Worm (Caenorhabditis elegans) whole organism, L1 larva: ENCODE results near the gene F09E10.5.

ENCODE experiments used
- C16A3.4 ChIP-seq: fragments of 150-350 bp; optimal IDR thresholded peaks from 2 replicates; lab custom pipeline; 2014; ENCODE audit warnings: missing biosample characterization, missing genetic modification characterization
- C34B4.2 ChIP-seq: sonication (generic microtip); optimal IDR thresholded peaks from 2 replicates; lab custom pipeline; 2017; ENCODE audit warnings: mild to moderate bottlenecking, missing genetic modification characterization, missing compliant biosample characterization
- Y116A8C.19 ChIP-seq: sonication (generic microtip); optimal IDR thresholded peaks from 2 replicates; lab custom pipeline; 2016; ENCODE audit warnings: missing compliant biosample characterization, missing genetic modification characterization, borderline replicate concordance
- aha-1 ChIP-seq: fragments of 150-350 bp; optimal IDR thresholded peaks from 2 replicates; lab custom pipeline; 2014; ENCODE audit warnings: missing biosample characterization, missing genetic modification characterization
- ceh-63 ChIP-seq: fragments of 200-800 bp; sonication (Bioruptor generic); optimal IDR thresholded peaks from 2 replicates; lab custom pipeline; 2018; ENCODE audit warnings: mild to moderate bottlenecking, missing genetic modification characterization, missing compliant biosample characterization
- ceh-8 ChIP-seq: fragments of 200-800 bp; sonication (Bioruptor generic); optimal IDR thresholded peaks from 2 replicates; lab custom pipeline; 2018; ENCODE audit warnings: mild to moderate bottlenecking, missing genetic modification characterization, moderate library complexity, missing compliant biosample characterization
- ceh-82 ChIP-seq, 3 experiments: fragments of 150-350 bp in 1 of 3; sonication (generic microtip) in 2 of 3; optimal IDR thresholded peaks; 2 replicates each; lab custom pipeline; 2014 to 2017; ENCODE audit warnings: missing biosample characterization in 3 of 3, missing genetic modification characterization in 3 of 3
- ceh-88 ChIP-seq: fragments of 200-800 bp; sonication (Bioruptor generic); IDR thresholded peaks from 2 replicates; pipeline ENCODE4 v1.3.6; 2022; ENCODE audit warnings: missing genetic modification characterization, missing compliant biosample characterization
- ceh-90 ChIP-seq: sonication (generic microtip); optimal IDR thresholded peaks from 2 replicates; lab custom pipeline; 2016; ENCODE audit warnings: missing genetic modification characterization, missing compliant biosample characterization
- efl-3 ChIP-seq: fragments of 200-800 bp; sonication (Bioruptor generic); optimal IDR thresholded peaks from 2 replicates; lab custom pipeline; 2018; ENCODE audit warnings: mild to moderate bottlenecking, missing genetic modification characterization, missing compliant biosample characterization
- egl-27 ChIP-seq, 2 experiments: fragments of 150-350 bp in 1 of 2; sonication (generic microtip); optimal IDR thresholded peaks; 3 replicates each; lab custom pipeline; 2017 to 2018; ENCODE audit warnings: missing biosample characterization in 2 of 2, missing genetic modification characterization in 2 of 2, missing genetic modification reagents in 2 of 2
- elt-2 ChIP-seq: sonication (generic microtip); optimal IDR thresholded peaks from 2 replicates; lab custom pipeline; 2016; ENCODE audit warnings: missing genetic modification characterization, mild to moderate bottlenecking, inconsistent platforms, missing compliant biosample characterization, missing genetic modification reagents
- elt-3 ChIP-seq, 6 experiments: fragments of 150-350 bp in 1 of 6; sonication (generic microtip); optimal IDR thresholded peaks; 2 replicates each; lab custom pipeline; 2017 to 2018; ENCODE audit warnings: missing biosample characterization in 6 of 6, missing genetic modification characterization in 6 of 6, inconsistent platforms in 1 of 6
- fkh-10 ChIP-seq: sonication (generic microtip); optimal IDR thresholded peaks from 2 replicates; lab custom pipeline; 2017; ENCODE audit warnings: missing biosample characterization, missing genetic modification reagents, missing genetic modification characterization
- fkh-4 ChIP-seq: sonication (generic microtip); optimal IDR thresholded peaks from 2 replicates; lab custom pipeline; 2016; ENCODE audit warnings: missing compliant biosample characterization, missing genetic modification characterization, borderline replicate concordance
- fkh-8 ChIP-seq: sonication (generic microtip); optimal IDR thresholded peaks from 2 replicates; lab custom pipeline; 2016; ENCODE audit warnings: mild to moderate bottlenecking, missing genetic modification characterization, missing compliant biosample characterization
- fos-1 ChIP-seq: fragments of 150-350 bp; optimal IDR thresholded peaks from 2 replicates; lab custom pipeline; 2014; ENCODE audit warnings: missing biosample characterization, missing genetic modification characterization
- hlh-17 ChIP-seq: fragments of 200-800 bp; sonication (Bioruptor generic); optimal IDR thresholded peaks from 2 replicates; lab custom pipeline; 2018; ENCODE audit warnings: missing genetic modification characterization, mild to moderate bottlenecking, missing compliant biosample characterization, moderate library complexity, borderline replicate concordance
- hpl-2 ChIP-seq: fragments of 150-350 bp; optimal IDR thresholded peaks from 2 replicates; lab custom pipeline; 2014; ENCODE audit warnings: missing biosample characterization, missing genetic modification reagents, missing genetic modification characterization
- irx-1 ChIP-seq: sonication (generic microtip); optimal IDR thresholded peaks from 2 replicates; lab custom pipeline; 2016; ENCODE audit warnings: missing genetic modification characterization, missing compliant biosample characterization
- jun-1 ChIP-seq: fragments of 150-350 bp; optimal IDR thresholded peaks from 2 replicates; lab custom pipeline; 2014; ENCODE audit warnings: missing biosample characterization, missing genetic modification reagents, missing genetic modification characterization
- lin-13 ChIP-seq: fragments of 150-350 bp; optimal IDR thresholded peaks from 2 replicates; lab custom pipeline; 2014; ENCODE audit warnings: missing biosample characterization, missing genetic modification reagents, missing genetic modification characterization
- lin-14 ChIP-seq: fragments of 200-800 bp; sonication (Bioruptor generic); optimal IDR thresholded peaks from 2 replicates; lab custom pipeline; 2018; ENCODE audit warnings: mild to moderate bottlenecking, missing genetic modification characterization, moderate library complexity, missing compliant biosample characterization
- lin-35 ChIP-seq, 2 experiments: fragments of 150-350 bp; optimal IDR thresholded peaks; 2 replicates each; lab custom pipeline; 2014; ENCODE audit warnings: missing biosample characterization in 2 of 2, missing genetic modification characterization in 2 of 2, missing genetic modification reagents in 2 of 2
- lin-39 ChIP-seq: fragments of 150-350 bp; optimal IDR thresholded peaks from 2 replicates; lab custom pipeline; 2014; ENCODE audit warnings: missing biosample characterization, missing genetic modification reagents, missing genetic modification characterization
- lir-3 ChIP-seq: sonication (generic microtip); optimal IDR thresholded peaks from 2 replicates; lab custom pipeline; 2016; ENCODE audit warnings: mild to moderate bottlenecking, missing genetic modification characterization, moderate library complexity, missing compliant biosample characterization; ENCODE audit not compliant: poor library complexity
- nhr-11 ChIP-seq: fragments of 150-350 bp; optimal IDR thresholded peaks from 2 replicates; lab custom pipeline; 2014; ENCODE audit warnings: missing biosample characterization, missing genetic modification characterization
- nhr-20 ChIP-seq: sonication (generic microtip); optimal IDR thresholded peaks from 2 replicates; lab custom pipeline; 2016; ENCODE audit warnings: mild to moderate bottlenecking, missing genetic modification characterization, missing compliant biosample characterization
- nhr-77 ChIP-seq: fragments of 150-350 bp; optimal IDR thresholded peaks from 2 replicates; lab custom pipeline; 2014; ENCODE audit warnings: missing biosample characterization, missing genetic modification characterization
- pax-3 ChIP-seq: fragments of 200-800 bp; sonication (Bioruptor generic); optimal IDR thresholded peaks from 2 replicates; lab custom pipeline; 2018; ENCODE audit warnings: mild to moderate bottlenecking, missing genetic modification characterization, moderate library complexity, missing compliant biosample characterization
- pqm-1 ChIP-seq: sonication (generic microtip); optimal IDR thresholded peaks from 3 replicates; lab custom pipeline; 2017; ENCODE audit warnings: missing biosample characterization, missing genetic modification characterization
- rnt-1 ChIP-seq: sonication (generic microtip); optimal IDR thresholded peaks from 2 replicates; lab custom pipeline; 2016; ENCODE audit warnings: mild to moderate bottlenecking, missing genetic modification characterization, moderate library complexity, missing compliant biosample characterization
- skn-1 ChIP-seq: fragments of 150-350 bp; optimal IDR thresholded peaks from 2 replicates; lab custom pipeline; 2014; ENCODE audit warnings: missing biosample characterization, missing genetic modification characterization
- snpc-4 ChIP-seq: fragments of 150-350 bp; optimal IDR thresholded peaks from 2 replicates; lab custom pipeline; 2014; ENCODE audit warnings: missing biosample characterization, missing genetic modification characterization
- snu-23 ChIP-seq: sonication (generic microtip); optimal IDR thresholded peaks from 2 replicates; lab custom pipeline; 2016; ENCODE audit warnings: missing genetic modification characterization, missing compliant biosample characterization
- sup-37 ChIP-seq: fragments of 200-800 bp; sonication (Bioruptor generic); optimal IDR thresholded peaks from 2 replicates; lab custom pipeline; 2018; ENCODE audit warnings: mild to moderate bottlenecking, missing genetic modification characterization, missing compliant biosample characterization
- tbx-2 ChIP-seq: sonication (generic microtip); optimal IDR thresholded peaks from 2 replicates; lab custom pipeline; 2016; ENCODE audit warnings: missing genetic modification characterization, missing compliant biosample characterization
- unc-130 ChIP-seq: fragments of 150-350 bp; optimal IDR thresholded peaks from 2 replicates; lab custom pipeline; 2017; ENCODE audit warnings: missing biosample characterization, missing genetic modification characterization, inconsistent platforms
- unc-30 ChIP-seq: sonication (generic microtip); optimal IDR thresholded peaks from 2 replicates; lab custom pipeline; 2017; ENCODE audit warnings: missing biosample characterization, missing genetic modification characterization
- unc-98 ChIP-seq: fragments of 200-800 bp; sonication (Bioruptor generic); IDR thresholded peaks from 2 replicates; pipeline ENCODE4 v1.3.6; 2022; ENCODE audit warnings: missing genetic modification characterization, missing compliant biosample characterization
- zip-4 ChIP-seq: fragments of 200-800 bp; sonication (Bioruptor generic); optimal IDR thresholded peaks from 2 replicates; lab custom pipeline; 2018; ENCODE audit warnings: mild to moderate bottlenecking, missing genetic modification characterization, moderate library complexity, missing compliant biosample characterization
- ztf-11 ChIP-seq, 2 experiments: sonication (generic microtip); optimal IDR thresholded peaks; 2 replicates each; lab custom pipeline; 2016 to 2017; ENCODE audit warnings: missing genetic modification characterization in 2 of 2, missing biosample characterization in 1 of 2, missing compliant biosample characterization in 1 of 2

Gene F09E10.5

DNA sequence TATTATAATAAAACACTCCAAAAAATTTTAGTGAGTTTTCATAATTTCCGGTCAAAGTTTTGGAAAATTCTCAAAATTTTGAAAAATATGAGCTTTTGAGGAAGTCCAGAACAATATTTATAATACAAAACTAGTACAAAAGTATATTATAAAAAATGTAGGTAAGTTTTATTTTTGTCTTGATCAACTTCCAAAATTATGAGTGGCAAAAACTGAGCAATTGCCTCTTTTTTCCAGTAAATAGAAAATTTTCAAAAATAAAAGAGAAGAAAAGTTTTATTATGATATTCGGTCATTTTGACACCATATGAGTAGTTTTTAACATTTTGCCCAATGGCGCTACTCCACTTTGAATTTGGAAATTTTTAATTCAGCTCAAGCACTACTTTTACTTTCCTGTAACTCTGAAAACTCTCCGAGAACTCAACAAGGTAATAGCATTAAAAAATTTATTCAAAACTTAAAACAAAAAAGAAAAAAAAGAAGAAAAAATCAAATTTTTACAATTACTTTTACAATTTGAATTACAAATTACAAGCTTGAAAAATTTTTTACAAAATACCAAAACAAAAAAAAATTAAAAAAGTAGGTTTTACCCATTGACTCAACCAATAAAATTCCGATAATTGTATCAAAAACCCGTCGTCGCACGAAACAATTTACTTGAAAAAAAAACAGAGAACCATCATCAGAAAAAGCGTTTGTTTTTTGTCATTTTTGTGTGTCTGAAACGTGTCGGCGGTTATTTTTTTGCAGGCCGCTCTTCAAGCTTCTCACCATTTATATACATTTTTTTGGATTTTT is 9.7 kb upstream of the F09E10.5 start (continued):
- no peak for TF ChIP-seq egl-27 (tag; optimal IDR thresholded peaks at IDR 0.05; lab: Kevin White, UChicago)
- no peak for TF ChIP-seq efl-3 (GFP tag; lab: Kevin White, UChicago)
- TF ChIP-seq fos-1: no peak
- peak; percentile 56 for TF ChIP-seq unc-130 (tag; lab: Kevin White, UChicago)
- peak; percentile 47 for TF ChIP-seq zip-4 (GFP tag; lab: Kevin White, UChicago)
- TF ChIP-seq lin-14 (GFP tag; lab: Kevin White, UChicago): peak; percentile 47
- TF ChIP-seq hlh-17 (GFP tag; lab: Kevin White, UChicago): peak; percentile 90
- TF ChIP-seq nhr-77 (tag; lab: Kevin White, UChicago): no peak
- TF ChIP-seq pax-3: peak; percentile 84
- TF ChIP-seq fkh-8 (tag; lab: Kevin White, UChicago): no peak
- peak; percentile 38 for TF ChIP-seq elt-2 (tag; lab: Kevin White, UChicago)
- TF ChIP-seq ceh-82 (tag; optimal IDR thresholded peaks at IDR 0.05; lab: Kevin White, UChicago): peak in 1 of 3 experiments; percentile 16
- TF ChIP-seq lin-35 (GFP tag; optimal IDR thresholded peaks at IDR 0.05; lab: Kevin White, UChicago): peak in 1 of 2 experiments; percentile 73
- TF ChIP-seq hpl-2 (GFP tag; lab: Kevin White, UChicago): peak; percentile 38
- no peak for TF ChIP-seq sup-37
- no peak for TF ChIP-seq Y116A8C.19 (tag; lab: Kevin White, UChicago)
- TF ChIP-seq elt-3 (tag; optimal IDR thresholded peaks at IDR 0.05; lab: Kevin White, UChicago): peak in 2 of 6 experiments; percentile 60 to 87
- no peak for TF ChIP-seq fkh-10 (GFP tag; lab: Kevin White, UChicago)
- no peak for TF ChIP-seq fkh-4 (tag; lab: Kevin White, UChicago)
- TF ChIP-seq nhr-20 (tag; lab: Kevin White, UChicago): peak; percentile 62
- no peak for TF ChIP-seq ceh-63 (GFP tag; lab: Kevin White, UChicago)
- peak; percentile 72 for TF ChIP-seq snu-23
- peak; percentile 32 for TF ChIP-seq tbx-2 (tag; lab: Kevin White, UChicago)
- TF ChIP-seq ceh-90 (tag; lab: Kevin White, UChicago): no peak
- no peak for TF ChIP-seq ztf-11 (tag; optimal IDR thresholded peaks at IDR 0.05; lab: Kevin White, UChicago)
- peak; percentile 55 for TF ChIP-seq rnt-1 (tag; lab: Kevin White, UChicago)
- peak; percentile 94 for TF ChIP-seq skn-1 (tag; lab: Kevin White, UChicago)
- peak; percentile 38 for TF ChIP-seq jun-1
- peak; percentile 87 for TF ChIP-seq ceh-88 (GFP tag; lab: Robert Waterston, UW)
- peak; percentile 7 for TF ChIP-seq C34B4.2 (tag; lab: Kevin White, UChicago)
- TF ChIP-seq aha-1 (tag; lab: Kevin White, UChicago): no peak
- peak; percentile 35 for TF ChIP-seq nhr-11 (tag; lab: Kevin White, UChicago)
- peak; percentile 53 for TF ChIP-seq lin-39 (tag; lab: Kevin White, UChicago)
- TF ChIP-seq lir-3 (tag; lab: Kevin White, UChicago): peak; percentile 44
- TF ChIP-seq pqm-1 (tag; lab: Kevin White, UChicago): no peak
- peak; percentile 74 for TF ChIP-seq lin-13 (GFP tag; lab: Kevin White, UChicago)
- TF ChIP-seq unc-30: no peak
- TF ChIP-seq snpc-4 (tag; lab: Kevin White, UChicago): no peak
- TF ChIP-seq unc-98 (GFP tag; lab: Robert Waterston, UW): no peak
- no peak for TF ChIP-seq ceh-8
- no peak for TF ChIP-seq irx-1 (tag; lab: Kevin White, UChicago)
- peak; percentile 69 for TF ChIP-seq C16A3.4 (tag; lab: Kevin White, UChicago)
- TF ChIP-seq, all 84 proteins: peak for 41
